Fruit fly (Drosophila melanogaster): ENCODE data around the gene CG15545.

- TF ChIP-seq CTCF (optimal IDR thresholded peaks at IDR 0.05) (no peak), CG8478 (optimal IDR thresholded peaks at IDR 0.05) (no peak)
Observed at dm6 chr3R:30862471-30862870, 9.7 kb downstream of the CG15545 start.
